Fruit fly (Drosophila melanogaster): ENCODE results near the gene inaE.

DNA sequence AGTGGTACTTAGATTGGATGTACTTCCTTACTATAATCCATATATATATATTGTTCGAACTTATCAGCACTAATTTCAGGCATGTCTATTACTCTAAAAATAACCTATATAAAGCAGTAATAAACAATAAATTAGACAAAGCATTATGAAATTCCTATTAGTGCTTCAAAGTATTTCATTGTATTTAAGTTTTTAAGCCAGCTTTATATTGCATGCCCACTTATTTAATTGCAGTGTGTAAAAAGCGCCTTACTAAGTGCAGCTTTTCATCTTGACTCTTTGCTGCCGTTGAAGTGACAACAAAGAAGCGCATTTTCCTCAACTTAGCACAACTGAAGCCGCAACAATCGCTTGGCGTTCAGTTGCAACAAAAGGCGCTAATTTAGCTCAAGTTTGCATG, 35.3 kb downstream of the inaE start:
- TF ChIP-seq tj (GFP tag; optimal IDR thresholded peaks at IDR 0.05) (no peak), kay (GFP tag; ENCODE audit: borderline replicate concordance) (no peak), CG14711 (tag; optimal IDR thresholded peaks at IDR 0.05) (no peak), ovo (GFP tag; optimal IDR thresholded peaks at IDR 0.05) (no peak), CG11617 (GFP tag; optimal IDR thresholded peaks at IDR 0.05) (no peak), Crg-1 (GFP tag; optimal IDR thresholded peaks at IDR 0.05) (no peak), CG5204 (GFP tag; optimal IDR thresholded peaks at IDR 0.05) (no peak), Hr96 (GFP tag; optimal IDR thresholded peaks at IDR 0.05) (no peak), CG7101 (tag; optimal IDR thresholded peaks at IDR 0.05) (no peak), cnc (optimal IDR thresholded peaks at IDR 0.05) (no peak), toe (GFP tag; optimal IDR thresholded peaks at IDR 0.05) (no peak), pad (GFP tag; optimal IDR thresholded peaks at IDR 0.05) (no peak), CG1620 (GFP tag; optimal IDR thresholded peaks at IDR 0.05) (no peak), Mnt (GFP tag; optimal IDR thresholded peaks at IDR 0.05) (no peak)

All from whole organism, adult.